Fruit fly (Drosophila melanogaster) Kc167 (cell line): ENCODE results near the gene CG18789.

Source experiments
- Sin3A ChIP-seq: fragments of >200 bp; optimal IDR thresholded peaks from 2 replicates; lab custom pipeline; 2018; ENCODE audit warnings: missing external identifiers
- h ChIP-seq: fragments of >200 bp; optimal IDR thresholded peaks from 3 replicates; lab custom pipeline; 2018; ENCODE audit warnings: missing external identifiers
- psq ChIP-seq: fragments of >200 bp; optimal IDR thresholded peaks from 2 replicates; lab custom pipeline; 2017; ENCODE audit warnings: missing external identifiers
- ttk ChIP-seq: sonication (Bioruptor generic); optimal IDR thresholded peaks from 2 replicates; lab custom pipeline; 2017; ENCODE audit warnings: missing external identifiers

- no peak for TF ChIP-seq h (lab: Kevin White, UChicago)
- TF ChIP-seq psq (lab: Kevin White, UChicago): no peak
- TF ChIP-seq Sin3A (lab: Kevin White, UChicago): no peak
- no peak for TF ChIP-seq ttk (lab: Kevin White, UChicago)
These were observed 34.3 kb downstream of the CG18789 start for dm6 chr2L:11960909-11961308.
